3 fruit fly cellular contexts compared by ENCODE assay signal in the genomic region with DNA sequence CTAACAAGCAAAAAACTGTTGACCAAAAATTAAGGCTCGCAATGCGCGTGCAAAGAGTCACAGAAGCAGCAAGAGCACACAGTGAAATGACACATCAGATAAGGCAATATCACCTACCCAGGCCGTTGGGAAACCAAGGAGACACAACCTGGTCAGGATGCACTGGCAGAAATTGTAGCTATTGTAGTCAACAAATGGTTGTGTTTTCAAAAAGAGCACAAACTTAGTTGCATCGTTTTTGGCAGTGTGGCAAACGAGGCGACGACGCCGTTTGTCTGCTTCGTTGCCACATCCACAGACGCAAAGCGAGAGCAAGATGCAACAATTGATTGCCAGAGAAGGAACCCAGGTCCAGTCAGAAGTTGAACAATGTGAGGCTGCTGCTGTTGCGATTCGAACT.
TF ChIP-seq lines count a peak whose summit lies in the region.

No protein-coding gene starts in this region.

TF ChIP-seq in whole organism, embryonic, 481 proteins besides CTCF, POLR2A, EP300 and RAD21 (continued from another document):
- no peak for TF ChIP-seq CG10462 (GFP tag; optimal IDR thresholded peaks at IDR 0.05; lab: Kevin White, UChicago)
- TF ChIP-seq odd (GFP tag; optimal IDR thresholded peaks at IDR 0.05; lab: Kevin White, UChicago): no peak
- TF ChIP-seq Drgx (GFP tag; IDR thresholded peaks at IDR 0.05; lab: Robert Waterston, UW): peak; percentile 36; the same call in 1 of the 2 replicates
- TF ChIP-seq HHEX (GFP tag; optimal IDR thresholded peaks at IDR 0.05; lab: Kevin White, UChicago): no peak
- TF ChIP-seq emc (GFP tag; optimal IDR thresholded peaks at IDR 0.05; lab: Kevin White, UChicago): no peak
- no peak for TF ChIP-seq luna (GFP tag; optimal IDR thresholded peaks at IDR 0.05; lab: Kevin White, UChicago)
- TF ChIP-seq crc (GFP tag; optimal IDR thresholded peaks at IDR 0.05; lab: Kevin White, UChicago): no peak
- no peak for TF ChIP-seq Optix (GFP tag; IDR thresholded peaks at IDR 0.05; lab: Robert Waterston, UW)
- no peak for TF ChIP-seq Dad (GFP tag; optimal IDR thresholded peaks at IDR 0.05; lab: Kevin White, UChicago)
- TF ChIP-seq Dll (GFP tag; IDR thresholded peaks at IDR 0.05; lab: Robert Waterston, UW; ENCODE audit: partially characterized antibody): no peak
- TF ChIP-seq CG10366 (GFP tag; IDR thresholded peaks at IDR 0.05; lab: Robert Waterston, UW): no peak
- peak; percentile 27 for TF ChIP-seq nom (GFP tag; optimal IDR thresholded peaks at IDR 0.05; lab: Kevin White, UChicago)
- TF ChIP-seq Dek (tag; optimal IDR thresholded peaks at IDR 0.05; lab: Kevin White, UChicago): no peak
- TF ChIP-seq unpg (GFP tag; optimal IDR thresholded peaks at IDR 0.05; lab: Kevin White, UChicago): no peak
- TF ChIP-seq Pdp1 (GFP tag; optimal IDR thresholded peaks at IDR 0.05; lab: Kevin White, UChicago): no peak
- TF ChIP-seq Scr (GFP tag; IDR thresholded peaks at IDR 0.05; lab: Robert Waterston, UW; ENCODE audit: partially characterized antibody): no peak
- no peak for TF ChIP-seq Antp (GFP tag; optimal IDR thresholded peaks at IDR 0.05; lab: Kevin White, UChicago)
- no peak for TF ChIP-seq sr (GFP tag; IDR thresholded peaks at IDR 0.05; lab: Robert Waterston, UW)
- TF ChIP-seq stwl (tag; optimal IDR thresholded peaks at IDR 0.05; lab: Kevin White, UChicago): no peak
- no peak for TF ChIP-seq ash1 (GFP tag; optimal IDR thresholded peaks at IDR 0.05; lab: Kevin White, UChicago)
- no peak for TF ChIP-seq Ets97D (GFP tag; optimal IDR thresholded peaks at IDR 0.05; lab: Kevin White, UChicago)
- TF ChIP-seq zfh2 (GFP tag; optimal IDR thresholded peaks at IDR 0.05; lab: Kevin White, UChicago): no peak
- no peak for TF ChIP-seq CG10209 (GFP tag; optimal IDR thresholded peaks at IDR 0.05; lab: Kevin White, UChicago)
- no peak for TF ChIP-seq prd (optimal IDR thresholded peaks at IDR 0.05; lab: Kevin White, UChicago)
- TF ChIP-seq prd (GFP tag; IDR thresholded peaks at IDR 0.05; lab: Robert Waterston, UW): 0 out of 3 replicates have a peak, but pooled peaks have one; percentile 11
- no peak for TF ChIP-seq CG8359 (GFP tag; optimal IDR thresholded peaks at IDR 0.05; lab: Kevin White, UChicago; ENCODE audit: borderline replicate concordance)
- TF ChIP-seq ac (GFP tag; optimal IDR thresholded peaks at IDR 0.05; lab: Kevin White, UChicago): no peak
- TF ChIP-seq corto (GFP tag; optimal IDR thresholded peaks at IDR 0.05; lab: Kevin White, UChicago): peak; percentile 49
- TF ChIP-seq TFAM (GFP tag; optimal IDR thresholded peaks at IDR 0.05; lab: Kevin White, UChicago): no peak
- no peak for TF ChIP-seq exex (tag; optimal IDR thresholded peaks at IDR 0.05; lab: Kevin White, UChicago)
TF ChIP-seq in whole organism, embryonic: peak in this region for 8.

TF ChIP-seq in whole organism, prepupa, 60 proteins besides CTCF, POLR2A, EP300 and RAD21 (continued from another document):
- TF ChIP-seq Smox (GFP tag; optimal IDR thresholded peaks at IDR 0.05; lab: Kevin White, UChicago) (peak; percentile 73), eg (GFP tag; IDR thresholded peaks at IDR 0.05; lab: Robert Waterston, UW) (peak; percentile 64; the same call in 2 of the 3 replicates), CG7368 (GFP tag; optimal IDR thresholded peaks at IDR 0.05; lab: Kevin White, UChicago) (peak; percentile 67), pdm3 (GFP tag; optimal IDR thresholded peaks at IDR 0.05; lab: Kevin White, UChicago) (peak; percentile 56), achi (GFP tag; optimal IDR thresholded peaks at IDR 0.05; lab: Kevin White, UChicago) (peak; percentile 58), CG9139 (GFP tag; optimal IDR thresholded peaks at IDR 0.05; lab: Kevin White, UChicago) (no peak), OdsH (GFP tag; optimal IDR thresholded peaks at IDR 0.05; lab: Kevin White, UChicago) (peak; percentile 53), Ets96B (tag; optimal IDR thresholded peaks at IDR 0.05; lab: Kevin White, UChicago) (peak; percentile 53), vri (GFP tag; optimal IDR thresholded peaks at IDR 0.05; lab: Kevin White, UChicago) (peak; percentile 93), esn (GFP tag; optimal IDR thresholded peaks at IDR 0.05; lab: Kevin White, UChicago) (peak; percentile 79), CG15336 (GFP tag; IDR thresholded peaks at IDR 0.05; lab: Robert Waterston, UW) (no peak), CG16779 (tag; optimal IDR thresholded peaks at IDR 0.05; lab: Kevin White, UChicago) (no peak), Blimp-1 (GFP tag; optimal IDR thresholded peaks at IDR 0.05; lab: Kevin White, UChicago) (no peak), CG32006 (GFP tag; optimal IDR thresholded peaks at IDR 0.05; lab: Kevin White, UChicago) (peak; percentile 42), Sox102F (GFP tag; optimal IDR thresholded peaks at IDR 0.05; lab: Kevin White, UChicago) (peak; percentile 84), CG11294 (GFP tag; IDR thresholded peaks at IDR 0.05; lab: Robert Waterston, UW) (no peak), CG11902 (GFP tag; optimal IDR thresholded peaks at IDR 0.05; lab: Kevin White, UChicago) (peak; percentile 25), cyc (GFP tag; optimal IDR thresholded peaks at IDR 0.05; lab: Kevin White, UChicago) (peak; percentile 69), svp (GFP tag; lab: Kevin White, UChicago) (peak; percentile 90), lz (GFP tag; optimal IDR thresholded peaks at IDR 0.05; lab: Kevin White, UChicago) (peak; percentile 70), Met (GFP tag; optimal IDR thresholded peaks at IDR 0.05; lab: Kevin White, UChicago) (peak; percentile 78), Eip75B (GFP tag; optimal IDR thresholded peaks at IDR 0.05; lab: Kevin White, UChicago) (peak; percentile 61), Sox15 (GFP tag; optimal IDR thresholded peaks at IDR 0.05; lab: Kevin White, UChicago) (no peak), CG3032 (tag; optimal IDR thresholded peaks at IDR 0.05; lab: Kevin White, UChicago) (peak; percentile 55), Hr4 (GFP tag; optimal IDR thresholded peaks at IDR 0.05; lab: Kevin White, UChicago) (peak; percentile 34), CG6808 (GFP tag; optimal IDR thresholded peaks at IDR 0.05; lab: Kevin White, UChicago) (peak; percentile 52), CG6276 (GFP tag; optimal IDR thresholded peaks at IDR 0.05; lab: Kevin White, UChicago) (peak; percentile 6), CG4318 (GFP tag; optimal IDR thresholded peaks at IDR 0.05; lab: Kevin White, UChicago) (no peak), dac (GFP tag; optimal IDR thresholded peaks at IDR 0.05; lab: Kevin White, UChicago) (no peak), CG11762 (GFP tag; optimal IDR thresholded peaks at IDR 0.05; lab: Kevin White, UChicago; ENCODE audit: insufficient read depth) (peak; percentile 2), Ets21C (GFP tag; optimal IDR thresholded peaks at IDR 0.05; lab: Kevin White, UChicago) (peak; percentile 10), topi (GFP tag; optimal IDR thresholded peaks at IDR 0.05; lab: Kevin White, UChicago) (peak; percentile 66), fd59A (GFP tag; optimal IDR thresholded peaks at IDR 0.05; lab: Kevin White, UChicago) (peak; percentile 33), CG8319 (GFP tag; optimal IDR thresholded peaks at IDR 0.05; lab: Kevin White, UChicago) (no peak), CG6854 (GFP tag; optimal IDR thresholded peaks at IDR 0.05; lab: Kevin White, UChicago) (peak; percentile 31), fkh (GFP tag; optimal IDR thresholded peaks at IDR 0.05; lab: Kevin White, UChicago) (no peak), CG31627 (GFP tag; optimal IDR thresholded peaks at IDR 0.05; lab: Kevin White, UChicago) (peak; percentile 67), CG8632 (GFP tag; optimal IDR thresholded peaks at IDR 0.05; lab: Kevin White, UChicago) (no peak)

TF ChIP-seq in whole organism, wandering third instar larva, 38 proteins besides CTCF, POLR2A, EP300 and RAD21 (continued from another document):
- TF ChIP-seq h (GFP tag; optimal IDR thresholded peaks at IDR 0.05; lab: Kevin White, UChicago) (peak; percentile 84), Vsx2 (GFP tag; optimal IDR thresholded peaks at IDR 0.05; lab: Kevin White, UChicago; ENCODE audit: partially characterized antibody) (no peak), br (GFP tag; optimal IDR thresholded peaks at IDR 0.05; lab: Kevin White, UChicago) (peak; percentile 84), Myc (optimal IDR thresholded peaks at IDR 0.05; lab: Kevin White, UChicago) (no peak), CrebA (GFP tag; optimal IDR thresholded peaks at IDR 0.05; lab: Kevin White, UChicago; ENCODE audit: borderline replicate concordance) (peak; percentile 77), dl (GFP tag; optimal IDR thresholded peaks at IDR 0.05; lab: Kevin White, UChicago; ENCODE audit: insufficient read depth in 1 of 2, partially characterized antibody in 2 of 2) (no peak), Jra (GFP tag; optimal IDR thresholded peaks at IDR 0.05; lab: Kevin White, UChicago) (peak; percentile 26), dsf (GFP tag; optimal IDR thresholded peaks at IDR 0.05; lab: Kevin White, UChicago; ENCODE audit: borderline replicate concordance) (no peak), tai (GFP tag; optimal IDR thresholded peaks at IDR 0.05; lab: Kevin White, UChicago) (peak; percentile 51), OdsH (GFP tag; optimal IDR thresholded peaks at IDR 0.05; lab: Kevin White, UChicago) (peak; percentile 63)
